Worm (Caenorhabditis elegans): Measurements from ENCODE around the gene mks-2.

mks-2 gene

DNA sequence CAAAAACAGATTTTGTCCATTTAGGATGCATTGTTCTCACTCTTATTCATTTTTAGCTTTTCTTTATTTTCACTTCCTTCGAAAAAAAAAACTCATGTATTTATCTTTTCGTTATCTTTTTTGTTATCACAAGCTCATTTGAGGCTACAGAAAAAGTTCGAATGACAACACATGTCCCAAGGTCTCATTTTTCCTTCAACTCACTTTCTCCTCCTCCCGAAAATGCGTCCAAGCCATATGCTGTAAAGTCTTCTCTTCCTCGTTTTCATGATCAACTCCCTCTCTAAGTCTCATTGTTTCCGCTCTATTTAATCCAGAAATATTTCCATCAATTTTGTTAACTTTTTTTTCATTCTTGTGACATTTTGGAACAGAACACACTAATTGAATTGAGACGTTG lies 37.9 kb downstream of the mks-2 start (continued):
- TF ChIP-seq lin-39 (tag; optimal IDR thresholded peaks at IDR 0.05) = no peak
- no peak for TF ChIP-seq tlp-1 (tag; optimal IDR thresholded peaks at IDR 0.05)
- peak; percentile 4 to 35 for TF ChIP-seq lsy-2 (tag; optimal IDR thresholded peaks at IDR 0.05)
- no peak for TF ChIP-seq hlh-4 (tag; optimal IDR thresholded peaks at IDR 0.05)
- no peak for TF ChIP-seq lin-35 (GFP tag; optimal IDR thresholded peaks at IDR 0.05)
- no peak for TF ChIP-seq aly-2 (tag; optimal IDR thresholded peaks at IDR 0.05)
- peak; percentile 70 for TF ChIP-seq lin-14 (GFP tag; optimal IDR thresholded peaks at IDR 0.05)
- TF ChIP-seq nhr-12 (tag; optimal IDR thresholded peaks at IDR 0.05) = no peak
- TF ChIP-seq mab-9 (GFP tag; IDR thresholded peaks at IDR 0.05) = no peak
- no peak for TF ChIP-seq fkh-10 (GFP tag; optimal IDR thresholded peaks at IDR 0.05)
- TF ChIP-seq unc-130 (tag; optimal IDR thresholded peaks at IDR 0.05) = peak; percentile 54
- no peak for TF ChIP-seq zag-1 (tag; optimal IDR thresholded peaks at IDR 0.05)
- TF ChIP-seq snu-23 (GFP tag; optimal IDR thresholded peaks at IDR 0.05) = peak; percentile 20
- TF ChIP-seq dpl-1 (GFP tag; optimal IDR thresholded peaks at IDR 0.05) = no peak
- TF ChIP-seq nhr-90 (tag; optimal IDR thresholded peaks at IDR 0.05; ENCODE audit: poor library complexity) = no peak
- TF ChIP-seq ztf-11 (tag; optimal IDR thresholded peaks at IDR 0.05) = no peak
- no peak for TF ChIP-seq swsn-7 (tag; optimal IDR thresholded peaks at IDR 0.05)
- no peak for TF ChIP-seq nhr-77 (tag; optimal IDR thresholded peaks at IDR 0.05)
- TF ChIP-seq fos-1 (tag; optimal IDR thresholded peaks at IDR 0.05) = no peak
- TF ChIP-seq pqm-1 (tag; optimal IDR thresholded peaks at IDR 0.05) = no peak
- no peak for TF ChIP-seq nhr-76 (tag; optimal IDR thresholded peaks at IDR 0.05)
- TF ChIP-seq isw-1 (GFP tag; IDR thresholded peaks at IDR 0.05) = no peak

DNA sequence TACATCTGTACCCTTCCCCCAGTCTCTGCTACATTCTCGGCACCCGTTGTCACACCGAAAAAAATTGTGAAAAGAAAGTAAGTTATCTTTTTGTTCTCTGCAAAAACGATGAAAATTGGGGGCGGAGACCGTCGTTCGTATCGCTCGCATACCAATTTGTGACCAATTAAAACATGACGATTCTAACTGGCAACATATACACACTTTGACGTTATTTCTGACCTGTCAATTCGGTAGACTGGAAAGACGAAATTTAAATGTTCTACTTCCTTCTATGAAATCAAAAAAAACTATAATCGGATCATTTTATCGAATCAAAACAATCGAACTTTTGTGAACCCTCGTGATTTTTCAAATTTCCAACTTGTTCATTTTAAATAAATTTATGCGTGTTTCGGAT lies 38.7 kb downstream of the mks-2 start:
- no peak for TF ChIP-seq unc-98 (GFP tag; IDR thresholded peaks at IDR 0.05)
- no peak for TF ChIP-seq C34B4.2 (tag; optimal IDR thresholded peaks at IDR 0.05)

DNA sequence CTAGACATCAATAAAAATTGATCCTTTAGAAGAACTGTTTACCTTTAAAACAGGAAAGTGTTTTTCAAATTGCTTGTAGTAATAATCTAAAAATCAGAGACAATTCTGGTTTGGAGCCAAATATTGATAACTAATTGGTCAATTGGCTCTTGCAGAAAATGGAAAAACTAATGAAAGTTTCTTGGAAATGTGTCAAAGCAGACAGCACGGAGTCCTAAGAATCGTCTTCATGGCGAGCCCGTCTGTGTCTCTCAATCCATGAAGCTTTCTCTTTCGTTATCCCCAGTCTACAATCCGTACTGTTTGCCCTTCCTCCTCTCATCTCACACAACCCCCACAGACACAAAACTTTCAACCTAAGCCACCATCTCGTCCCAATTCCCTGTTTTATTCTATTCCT lies 39.7 kb downstream of the mks-2 start, which contains the start of gene F40H3.1:
F40H3.1 (plus strand) TSS at position 301 of the 400 bp plus-strand sequence.
- no peak for TF ChIP-seq alr-1 (tag; optimal IDR thresholded peaks at IDR 0.05; ENCODE audit: borderline replicate concordance)
- no peak for TF ChIP-seq nhr-20 (tag; optimal IDR thresholded peaks at IDR 0.05)
- TF ChIP-seq snu-23 (GFP tag; optimal IDR thresholded peaks at IDR 0.05) = no peak
- no peak for TF ChIP-seq nhr-28 (tag; optimal IDR thresholded peaks at IDR 0.05)
- no peak for TF ChIP-seq zip-4 (GFP tag; optimal IDR thresholded peaks at IDR 0.05)
- TF ChIP-seq lin-15B (tag; optimal IDR thresholded peaks at IDR 0.05) = no peak
- TF ChIP-seq nhr-84 (tag; optimal IDR thresholded peaks at IDR 0.05) = no peak
- no peak for TF ChIP-seq unc-98 (GFP tag; IDR thresholded peaks at IDR 0.05)
- no peak for TF ChIP-seq lir-3 (tag; optimal IDR thresholded peaks at IDR 0.05; ENCODE audit: poor library complexity)
- no peak for TF ChIP-seq mab-9 (GFP tag; IDR thresholded peaks at IDR 0.05)
- TF ChIP-seq sox-4 (tag; optimal IDR thresholded peaks at IDR 0.05) = no peak
- TF ChIP-seq unc-30 (tag; optimal IDR thresholded peaks at IDR 0.05) = no peak
- TF ChIP-seq hpl-2 (GFP tag; optimal IDR thresholded peaks at IDR 0.05) = no peak
- TF ChIP-seq elt-2 (tag; optimal IDR thresholded peaks at IDR 0.05) = no peak
- TF ChIP-seq skn-1 (tag; optimal IDR thresholded peaks at IDR 0.05) = no peak

DNA sequence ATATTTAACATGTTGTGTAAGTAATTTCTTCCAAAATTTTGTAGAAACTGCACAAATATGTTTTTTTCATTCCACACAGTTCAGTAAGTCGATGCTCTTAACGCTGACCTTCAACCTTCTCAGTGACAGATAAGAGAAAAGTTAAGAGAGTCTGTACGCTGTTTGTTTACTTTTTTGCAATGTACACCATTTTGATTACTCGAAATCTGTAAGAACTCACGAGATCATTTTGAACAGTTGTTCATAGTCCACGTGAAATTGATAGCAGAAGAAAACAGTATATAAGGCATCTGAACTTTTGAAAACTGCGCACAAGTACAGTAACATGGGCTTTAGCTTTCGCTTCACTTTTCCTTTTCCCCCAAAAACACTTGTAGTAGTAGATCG lies 40.5 kb downstream of the mks-2 start:
- TF ChIP-seq irx-1 (tag; optimal IDR thresholded peaks at IDR 0.05) (no peak), aha-1 (tag; optimal IDR thresholded peaks at IDR 0.05) (no peak)
